Worm (Caenorhabditis elegans) whole organism, L3 larva: ENCODE measurements around the gene cls-2.

Experiments used
- egl-27 ChIP-seq: sonication (generic microtip); optimal IDR thresholded peaks from 4 replicates; lab custom pipeline; 2017; ENCODE audit warnings: missing biosample characterization, missing genetic modification reagents, missing genetic modification characterization
- jun-1 ChIP-seq: fragments of 150-350 bp; optimal IDR thresholded peaks from 2 replicates; lab custom pipeline; 2014; ENCODE audit warnings: missing biosample characterization, missing genetic modification reagents, missing genetic modification characterization
- nhr-25 ChIP-seq: sonication (generic microtip); optimal IDR thresholded peaks from 2 replicates; lab custom pipeline; 2017; ENCODE audit warnings: missing biosample characterization, missing genetic modification characterization
- nhr-77 ChIP-seq: fragments of 150-350 bp; optimal IDR thresholded peaks from 2 replicates; lab custom pipeline; 2014; ENCODE audit warnings: missing biosample characterization, missing genetic modification characterization
- pqm-1 ChIP-seq: fragments of 150-350 bp; optimal IDR thresholded peaks from 2 replicates; lab custom pipeline; 2017; ENCODE audit warnings: missing biosample characterization, missing genetic modification characterization, inconsistent platforms
- snpc-4 ChIP-seq: fragments of 150-350 bp; optimal IDR thresholded peaks from 2 replicates; lab custom pipeline; 2014; ENCODE audit warnings: missing biosample characterization, missing genetic modification characterization
- tbx-2 ChIP-seq: sonication (generic microtip); optimal IDR thresholded peaks from 2 replicates; lab custom pipeline; 2016; ENCODE audit warnings: mild to moderate bottlenecking, missing genetic modification characterization, missing compliant biosample characterization
- unc-39 ChIP-seq: sonication (generic microtip); optimal IDR thresholded peaks from 4 replicates; lab custom pipeline; 2017; ENCODE audit warnings: missing biosample characterization, missing genetic modification characterization
- unc-62 ChIP-seq: fragments of 150-350 bp; sonication (generic microtip); optimal IDR thresholded peaks from 4 replicates; lab custom pipeline; 2014; ENCODE audit warnings: missing biosample characterization, missing genetic modification reagents, missing genetic modification characterization

- no peak for TF ChIP-seq tbx-2 (tag; lab: Kevin White, UChicago)
- no peak for TF ChIP-seq unc-39 (tag; lab: Kevin White, UChicago)
- TF ChIP-seq nhr-25 (tag; lab: Kevin White, UChicago) = no peak
- TF ChIP-seq jun-1 = no peak
- no peak for TF ChIP-seq egl-27 (tag; lab: Kevin White, UChicago)
- no peak for TF ChIP-seq snpc-4 (tag; lab: Kevin White, UChicago)
- TF ChIP-seq unc-62 (GFP tag; lab: Kevin White, UChicago) = no peak
- TF ChIP-seq nhr-77 (tag; lab: Kevin White, UChicago) = no peak
- TF ChIP-seq pqm-1 (tag; lab: Kevin White, UChicago) = no peak
These were observed at the start of gene cls-2 for ce11 chrIII:9054414-9055147.
